Worm (Caenorhabditis elegans) whole organism, mixed stage, embryonic: ENCODE data around the gene Y57A10A.13.

Experiments
- blmp-1 ChIP-seq: fragments of 150-350 bp; optimal IDR thresholded peaks from 2 replicates; lab custom pipeline; 2014; ENCODE audit warnings: missing biosample characterization, missing genetic modification characterization
- ceh-39 ChIP-seq: fragments of 150-350 bp; optimal IDR thresholded peaks from 2 replicates; lab custom pipeline; 2014; ENCODE audit warnings: missing biosample characterization, missing genetic modification characterization
- elt-1 ChIP-seq: sonication (generic microtip); optimal IDR thresholded peaks from 2 replicates; lab custom pipeline; 2017; ENCODE audit warnings: missing genetic modification characterization, mild to moderate bottlenecking, missing compliant biosample characterization, antibody characterized with exemption, moderate library complexity, borderline replicate concordance; ENCODE audit not compliant: insufficient read depth
- elt-3 ChIP-seq: fragments of 150-350 bp; optimal IDR thresholded peaks from 2 replicates; lab custom pipeline; 2014; ENCODE audit warnings: missing biosample characterization, missing genetic modification characterization
- lin-13 ChIP-seq: fragments of 150-350 bp; optimal IDR thresholded peaks from 2 replicates; lab custom pipeline; 2014; ENCODE audit warnings: missing biosample characterization, missing genetic modification characterization
- lsy-2 ChIP-seq: fragments of 150-350 bp; optimal IDR thresholded peaks from 2 replicates; lab custom pipeline; 2014; ENCODE audit warnings: missing biosample characterization, missing genetic modification characterization
- nhr-12 ChIP-seq: fragments of 150-350 bp; optimal IDR thresholded peaks from 2 replicates; lab custom pipeline; 2014; ENCODE audit warnings: missing biosample characterization, missing genetic modification characterization
- tbx-8 ChIP-seq: fragments of 200-800 bp; sonication (Bioruptor generic); optimal IDR thresholded peaks from 2 replicates; lab custom pipeline; 2018; ENCODE audit warnings: mild to moderate bottlenecking, missing genetic modification characterization, moderate library complexity, missing compliant biosample characterization
- unc-62 ChIP-seq: fragments of 150-350 bp; optimal IDR thresholded peaks from 2 replicates; lab custom pipeline; 2014; ENCODE audit warnings: missing biosample characterization, missing genetic modification reagents, missing genetic modification characterization

DNA sequence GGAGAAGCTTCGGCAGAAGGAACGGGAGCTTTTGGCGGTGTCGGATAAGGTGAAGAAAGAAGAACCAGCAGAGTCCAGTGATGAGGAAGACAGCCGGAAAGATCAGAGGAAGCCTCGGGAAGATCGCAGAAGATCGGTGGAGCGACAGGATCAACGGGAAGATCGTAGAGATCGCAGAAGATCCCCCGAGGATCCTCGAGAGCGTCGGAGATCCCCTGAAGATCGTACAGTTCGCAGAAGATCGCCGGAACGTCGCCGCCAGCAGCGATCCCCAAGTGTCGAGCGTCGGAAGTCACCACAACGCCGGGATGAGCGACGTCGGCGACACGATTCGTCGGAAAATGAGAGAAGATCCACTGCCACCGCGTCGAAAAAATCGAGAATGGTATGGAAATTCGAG lies 41.5 kb upstream of the Y57A10A.13 start:
- TF ChIP-seq nhr-12 (tag; lab: Kevin White, UChicago) (no peak), elt-1 (tag; lab: Kevin White, UChicago) (no peak), unc-62 (GFP tag; lab: Kevin White, UChicago) (no peak), blmp-1 (tag; lab: Kevin White, UChicago) (no peak), lin-13 (no peak), tbx-8 (GFP tag; lab: Kevin White, UChicago) (no peak), lsy-2 (tag; lab: Kevin White, UChicago) (no peak), elt-3 (tag; lab: Kevin White, UChicago) (no peak), ceh-39 (tag; lab: Kevin White, UChicago) (no peak)
